Worm (Caenorhabditis elegans): ENCODE data around the gene clec-157.

clec-157 gene

ce11 chrIII:4873395-4873794 lies 29.2 kb upstream of the clec-157 start:
- no peak for TF ChIP-seq unc-86 (tag; optimal IDR thresholded peaks at IDR 0.05)
- TF ChIP-seq ama-1 (optimal IDR thresholded peaks at IDR 0.05), result no peak
- no peak for TF ChIP-seq C08G9.2 (tag; optimal IDR thresholded peaks at IDR 0.05)
- no peak for TF ChIP-seq ceh-22 (tag; optimal IDR thresholded peaks at IDR 0.05)
- no peak for TF ChIP-seq npax-4 (tag; optimal IDR thresholded peaks at IDR 0.05)
- no peak for TF ChIP-seq hlh-13 (GFP tag; optimal IDR thresholded peaks at IDR 0.05)

- no peak for TF ChIP-seq tbx-2 (tag; optimal IDR thresholded peaks at IDR 0.05)
- no peak for TF ChIP-seq ceh-45 (GFP tag; IDR thresholded peaks at IDR 0.05)
- TF ChIP-seq nhr-11 (tag; optimal IDR thresholded peaks at IDR 0.05), result no peak
- TF ChIP-seq ceh-34 (tag; optimal IDR thresholded peaks at IDR 0.05), result no peak
- no peak for TF ChIP-seq tbx-7 (tag; optimal IDR thresholded peaks at IDR 0.05)
- no peak for TF ChIP-seq fkh-10 (GFP tag; optimal IDR thresholded peaks at IDR 0.05)
- TF ChIP-seq che-1 (tag; optimal IDR thresholded peaks at IDR 0.05), result no peak
- TF ChIP-seq ztf-16 (tag; optimal IDR thresholded peaks at IDR 0.05), result no peak
- TF ChIP-seq pax-1 (tag; optimal IDR thresholded peaks at IDR 0.05), result no peak
- TF ChIP-seq elt-2 (tag; optimal IDR thresholded peaks at IDR 0.05), result no peak
- TF ChIP-seq madf-2 (tag; optimal IDR thresholded peaks at IDR 0.05), result no peak
- TF ChIP-seq lin-11 (tag; optimal IDR thresholded peaks at IDR 0.05), result no peak
- TF ChIP-seq sox-4 (tag; optimal IDR thresholded peaks at IDR 0.05), result no peak
- no peak for TF ChIP-seq lim-6 (tag; optimal IDR thresholded peaks at IDR 0.05)
- TF ChIP-seq odd-2 (tag; optimal IDR thresholded peaks at IDR 0.05), result no peak
- no peak for TF ChIP-seq pag-3 (tag; optimal IDR thresholded peaks at IDR 0.05; ENCODE audit: borderline replicate concordance)
- TF ChIP-seq K02D7.2 (tag; optimal IDR thresholded peaks at IDR 0.05), result no peak
- TF ChIP-seq hlh-8 (tag; optimal IDR thresholded peaks at IDR 0.05), result no peak
- TF ChIP-seq ceh-31 (tag; optimal IDR thresholded peaks at IDR 0.05), result no peak
- no peak for TF ChIP-seq ceh-24 (tag; optimal IDR thresholded peaks at IDR 0.05)
These were observed 26.3 kb upstream of the clec-157 start, which contains the start of gene gipc-1 for ce11 chrIII:4870478-4870877. Gene gipc-1, plus strand, starts transcription at chrIII:4870778.

- TF ChIP-seq unc-55 (GFP tag; optimal IDR thresholded peaks at IDR 0.05) (no peak), elt-2 (tag; optimal IDR thresholded peaks at IDR 0.05) (no peak), hlh-13 (GFP tag; optimal IDR thresholded peaks at IDR 0.05) (no peak), ceh-2 (tag; optimal IDR thresholded peaks at IDR 0.05) (no peak)
These were observed 24.4 kb upstream of the clec-157 start, which contains the start of the genes msd-4 and C35D10.3 for ce11 chrIII:4868643-4869042. Gene msd-4, minus strand, starts transcription at chrIII:4868743. Gene C35D10.3, plus strand, starts transcription at chrIII:4868921.

ce11 chrIII:4866762-4867161 lies 22.5 kb upstream of the clec-157 start, which contains the start of gene C35D10.17:
Gene C35D10.17, plus strand, starts transcription at chrIII:4867062.
- TF ChIP-seq dmd-4 (tag; optimal IDR thresholded peaks at IDR 0.05; ENCODE audit: borderline replicate concordance), result no peak
- TF ChIP-seq elt-2 (tag; optimal IDR thresholded peaks at IDR 0.05), result no peak
- no peak for TF ChIP-seq eyg-1 (tag; optimal IDR thresholded peaks at IDR 0.05)
- TF ChIP-seq npax-4 (tag; optimal IDR thresholded peaks at IDR 0.05), result no peak
- TF ChIP-seq ahr-1 (tag; optimal IDR thresholded peaks at IDR 0.05), result no peak
- no peak for TF ChIP-seq elt-4 (tag; optimal IDR thresholded peaks at IDR 0.05)
- no peak for TF ChIP-seq ceh-2 (tag; optimal IDR thresholded peaks at IDR 0.05)
- TF ChIP-seq pros-1 (tag; optimal IDR thresholded peaks at IDR 0.05), result no peak
- no peak for TF ChIP-seq ceh-30 (tag; optimal IDR thresholded peaks at IDR 0.05)
- no peak for TF ChIP-seq ceh-24 (tag; optimal IDR thresholded peaks at IDR 0.05)
- no peak for TF ChIP-seq ets-4 (tag; optimal IDR thresholded peaks at IDR 0.05)
- TF ChIP-seq F13H6.1 (tag; optimal IDR thresholded peaks at IDR 0.05), result no peak
- TF ChIP-seq hlh-13 (GFP tag; optimal IDR thresholded peaks at IDR 0.05), result no peak
- TF ChIP-seq unc-3 (GFP tag; conservative IDR thresholded peaks at IDR 0.05), result no peak
- TF ChIP-seq unc-3 (tag; optimal IDR thresholded peaks at IDR 0.05), result no peak
- no peak for TF ChIP-seq che-1 (tag; optimal IDR thresholded peaks at IDR 0.05)
- no peak for TF ChIP-seq tbx-7 (tag; optimal IDR thresholded peaks at IDR 0.05)
- TF ChIP-seq ama-1 (optimal IDR thresholded peaks at IDR 0.05), result no peak
- TF ChIP-seq fkh-6 (tag; optimal IDR thresholded peaks at IDR 0.05), result no peak
